Worm (Caenorhabditis elegans): ENCODE data around the gene cnt-1.

The cnt-1 gene

ce11 chrII:12050607-12051006 lies 38.1 kb downstream of the cnt-1 start:
- TF ChIP-seq T23F11.4 (GFP tag; optimal IDR thresholded peaks at IDR 0.05) (no peak), ceh-31 (tag; optimal IDR thresholded peaks at IDR 0.05) (no peak), K09A11.1 (tag; optimal IDR thresholded peaks at IDR 0.05; ENCODE audit: insufficient read depth) (no peak), pha-4 (tag; optimal IDR thresholded peaks at IDR 0.05) (no peak), ceh-48 (tag; optimal IDR thresholded peaks at IDR 0.05) (no peak)

ce11 chrII:12049281-12049680 lies 39.4 kb downstream of the cnt-1 start, which contains the start of gene nadk-2:
Gene nadk-2 (plus strand): TSS chrII:12049581.
- no peak for TF ChIP-seq pat-9 (tag; optimal IDR thresholded peaks at IDR 0.05)

- TF ChIP-seq hlh-13 (GFP tag; optimal IDR thresholded peaks at IDR 0.05) (no peak), hlh-6 (tag; optimal IDR thresholded peaks at IDR 0.05) (peak; percentile 61), ceh-6 (GFP tag; optimal IDR thresholded peaks at IDR 0.05) (no peak), pha-4 (tag; optimal IDR thresholded peaks at IDR 0.05) (no peak), syd-9 (tag; optimal IDR thresholded peaks at IDR 0.05) (peak; percentile 68), ceh-31 (tag; optimal IDR thresholded peaks at IDR 0.05) (peak; percentile 99), unc-42 (tag; optimal IDR thresholded peaks at IDR 0.05) (peak; percentile 93), odd-2 (tag; optimal IDR thresholded peaks at IDR 0.05) (no peak), Y22D7AL.16 (tag; optimal IDR thresholded peaks at IDR 0.05) (peak; percentile 42), fkh-6 (tag; optimal IDR thresholded peaks at IDR 0.05) (peak; percentile 67), hlh-15 (tag; optimal IDR thresholded peaks at IDR 0.05) (peak; percentile 73), ceh-48 (tag; optimal IDR thresholded peaks at IDR 0.05) (no peak), sox-4 (tag; optimal IDR thresholded peaks at IDR 0.05) (no peak), ceh-2 (tag; optimal IDR thresholded peaks at IDR 0.05) (peak; percentile 97), ceh-9 (tag; optimal IDR thresholded peaks at IDR 0.05) (no peak), madf-2 (tag; optimal IDR thresholded peaks at IDR 0.05) (peak; percentile 41), nfya-1 (tag; optimal IDR thresholded peaks at IDR 0.05) (peak; percentile 25), elt-2 (tag; optimal IDR thresholded peaks at IDR 0.05) (peak; percentile 90), fax-1 (tag; optimal IDR thresholded peaks at IDR 0.05) (peak; percentile 94), pag-3 (tag; optimal IDR thresholded peaks at IDR 0.05; ENCODE audit: borderline replicate concordance) (peak; percentile 92), elt-4 (tag; optimal IDR thresholded peaks at IDR 0.05) (peak; percentile 69), fkh-10 (GFP tag; optimal IDR thresholded peaks at IDR 0.05) (no peak), zip-5 (tag; optimal IDR thresholded peaks at IDR 0.05) (peak; percentile 95), hlh-8 (tag; optimal IDR thresholded peaks at IDR 0.05) (peak; percentile 95), sox-2 (GFP tag; IDR thresholded peaks at IDR 0.05) (no peak), C38D4.7 (GFP tag; optimal IDR thresholded peaks at IDR 0.05) (peak; percentile 54), pros-1 (tag; optimal IDR thresholded peaks at IDR 0.05) (no peak), C08G9.2 (tag; optimal IDR thresholded peaks at IDR 0.05) (peak; percentile 96), pha-2 (tag; optimal IDR thresholded peaks at IDR 0.05) (peak; percentile 35), che-1 (tag; optimal IDR thresholded peaks at IDR 0.05) (peak; percentile 48), ceh-45 (GFP tag; IDR thresholded peaks at IDR 0.05) (no peak), npax-4 (tag; optimal IDR thresholded peaks at IDR 0.05) (no peak), ceh-18 (tag; optimal IDR thresholded peaks at IDR 0.05) (peak; percentile 70), ztf-16 (tag; optimal IDR thresholded peaks at IDR 0.05) (peak; percentile 77), unc-3 (GFP tag; conservative IDR thresholded peaks at IDR 0.05) (peak; percentile 55; the same call in 1 of the 2 replicates), unc-3 (tag; optimal IDR thresholded peaks at IDR 0.05) (peak; percentile 26), ceh-34 (tag; optimal IDR thresholded peaks at IDR 0.05) (peak; percentile 93), unc-55 (GFP tag; optimal IDR thresholded peaks at IDR 0.05) (peak; percentile 22), ceh-14 (tag; optimal IDR thresholded peaks at IDR 0.05) (peak; percentile 96), sdc-2 (tag; optimal IDR thresholded peaks at IDR 0.05) (peak; percentile 78), pat-9 (tag; optimal IDR thresholded peaks at IDR 0.05) (peak; percentile 21), ceh-19 (GFP tag; optimal IDR thresholded peaks at IDR 0.05) (peak; percentile 68), ttx-3 (tag; optimal IDR thresholded peaks at IDR 0.05) (peak; percentile 72), ets-4 (tag; optimal IDR thresholded peaks at IDR 0.05) (peak; percentile 95)
Measured at ce11 chrII:12042108-12042960, 46.3 kb downstream of the cnt-1 start, which contains the start of gene ippk-1. Gene ippk-1 (plus strand): TSS chrII:12042910.
